Fruit fly (Drosophila melanogaster): ENCODE data around the gene VhaM9.7-a.

Gene VhaM9.7-a

DNA sequence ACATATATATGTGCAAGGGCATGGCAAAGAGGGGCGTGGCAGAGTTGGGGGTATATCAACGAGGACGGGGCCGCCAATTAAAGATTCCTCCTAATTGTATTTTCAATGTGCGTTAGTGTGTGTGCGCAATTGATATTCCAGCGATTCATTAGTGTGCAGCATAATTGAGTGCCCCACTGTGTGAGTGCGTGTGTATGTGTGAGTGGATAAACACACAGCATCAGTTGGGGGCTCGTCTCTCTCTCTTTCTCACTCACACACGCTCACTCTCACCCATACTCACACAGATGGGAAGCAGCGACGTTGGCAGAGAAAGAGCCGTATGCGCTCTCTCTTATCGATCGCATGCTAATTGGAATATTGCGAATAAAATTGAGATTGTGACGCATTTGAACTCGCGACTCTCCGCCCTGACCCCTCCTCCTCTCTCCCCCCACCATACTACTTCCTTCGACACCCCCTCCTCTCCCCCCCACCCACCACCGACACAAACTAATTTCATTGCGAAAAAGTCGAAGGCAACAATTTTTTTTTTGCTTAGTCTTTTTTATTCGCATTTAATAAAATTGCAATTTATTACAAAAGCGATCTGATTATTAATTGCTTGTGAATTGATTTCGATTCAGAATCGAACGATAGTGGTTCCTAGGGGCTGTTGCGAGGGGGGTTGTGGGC is 28.8 kb upstream of the VhaM9.7-a start (continued):
- TF ChIP-seq dac (GFP tag; optimal IDR thresholded peaks at IDR 0.05) (no peak), CG6276 (GFP tag; optimal IDR thresholded peaks at IDR 0.05) (no peak), eg (GFP tag; IDR thresholded peaks at IDR 0.05) (no peak), ss (GFP tag; optimal IDR thresholded peaks at IDR 0.05) (peak in 1 of 2 experiments; percentile 46), cyc (GFP tag; optimal IDR thresholded peaks at IDR 0.05) (no peak), CG11294 (GFP tag; IDR thresholded peaks at IDR 0.05) (no peak), Met (GFP tag; optimal IDR thresholded peaks at IDR 0.05) (no peak)

DNA sequence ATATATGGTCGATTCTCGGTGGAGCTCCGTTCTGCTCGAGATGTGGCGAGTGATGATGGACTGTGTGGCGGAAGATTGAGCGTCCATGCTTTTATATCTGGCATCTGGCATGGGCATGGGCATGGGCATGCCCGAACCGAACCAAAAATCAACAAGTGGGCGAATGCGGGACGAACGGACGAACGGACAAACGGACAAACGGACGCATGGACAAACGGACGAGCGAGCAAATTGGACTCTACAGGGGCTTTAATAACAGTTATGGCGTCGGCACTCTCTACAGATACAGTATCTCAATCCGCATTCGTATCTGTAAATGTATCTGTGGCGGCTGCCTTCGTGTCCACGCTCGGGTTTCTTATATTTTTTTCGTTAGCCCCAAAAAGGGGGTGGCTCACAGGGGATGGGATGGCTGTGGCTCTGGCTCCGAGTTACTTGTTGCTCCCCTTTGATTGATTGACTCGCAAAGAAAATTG is 26.4 kb upstream of the VhaM9.7-a start, which contains the start of gene ImpL2:
Gene ImpL2, minus strand, starts transcription at position 51 of the 476 bp plus-strand sequence.
- no peak for TF ChIP-seq topi (GFP tag; optimal IDR thresholded peaks at IDR 0.05)
- TF ChIP-seq Eip78C (GFP tag): peak; percentile 35

DNA sequence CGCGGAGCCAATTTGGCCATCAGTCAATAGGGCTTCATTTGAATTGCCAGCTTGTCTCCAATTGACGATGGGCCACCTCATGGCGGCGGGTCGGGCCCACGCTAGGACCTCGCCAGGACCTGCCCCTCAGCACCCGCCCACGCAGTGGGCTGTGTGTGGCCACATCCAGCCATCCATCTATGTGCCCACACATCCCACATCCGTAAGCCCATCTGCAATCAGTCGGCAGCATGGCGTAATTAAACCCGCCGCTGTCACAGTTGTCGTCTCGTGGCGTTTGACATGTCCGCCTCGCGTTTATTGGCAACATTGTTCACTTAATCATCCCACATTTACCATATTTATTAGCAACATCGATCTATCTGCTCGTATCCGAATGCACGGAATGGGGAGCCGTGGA is 24.3 kb upstream of the VhaM9.7-a start:
- no peak for TF ChIP-seq fd85E (GFP tag; optimal IDR thresholded peaks at IDR 0.05)
- no peak for TF ChIP-seq lz (GFP tag; optimal IDR thresholded peaks at IDR 0.05)
- TF ChIP-seq fkh (GFP tag; optimal IDR thresholded peaks at IDR 0.05): no peak
- TF ChIP-seq CG15336 (GFP tag; IDR thresholded peaks at IDR 0.05): no peak
- TF ChIP-seq CG3919 (GFP tag; optimal IDR thresholded peaks at IDR 0.05): no peak
- TF ChIP-seq acj6 (GFP tag; optimal IDR thresholded peaks at IDR 0.05): no peak

DNA sequence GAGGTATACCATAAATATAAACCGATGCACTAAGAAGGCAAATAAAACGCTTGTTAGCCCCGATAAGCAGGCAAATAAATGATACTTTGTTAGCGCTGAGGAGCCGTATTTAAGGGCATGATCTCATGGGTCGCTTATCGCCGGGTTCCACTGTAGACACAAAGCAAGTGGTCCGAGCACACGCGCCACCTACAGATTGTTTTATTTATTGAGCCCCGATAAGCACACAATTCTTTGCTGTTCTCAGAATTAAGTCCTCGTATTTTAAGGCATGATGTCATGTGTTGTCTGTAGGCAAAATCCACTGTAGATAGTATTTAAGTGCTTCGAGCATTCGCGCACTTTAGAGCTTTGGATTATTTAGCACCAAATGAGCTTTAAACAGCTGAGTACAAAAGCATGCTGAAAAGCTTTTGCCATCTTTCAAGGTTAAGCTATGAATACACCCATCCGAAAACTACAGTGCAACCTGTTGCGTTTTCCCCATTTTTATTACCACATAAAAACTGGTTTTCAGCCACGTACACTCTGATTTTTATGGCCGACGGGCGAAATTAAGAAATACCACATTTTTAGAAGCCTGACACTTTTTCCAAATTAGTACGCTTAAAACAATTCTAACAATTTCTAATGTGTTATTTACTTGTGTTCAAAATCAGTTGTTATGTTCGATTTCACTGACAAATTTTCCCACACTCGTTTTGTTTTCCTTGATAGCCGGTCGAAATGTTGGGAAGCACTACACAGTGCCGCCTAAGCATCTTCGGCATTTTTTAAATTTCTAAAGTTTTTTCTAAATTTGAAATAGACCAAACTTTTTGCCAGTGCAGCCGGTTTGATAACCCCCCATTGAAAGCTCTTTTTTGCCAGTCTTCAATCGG is 22.8 kb upstream of the VhaM9.7-a start, which contains the start of gene Sqor:
Gene Sqor, plus strand, starts transcription at position 732 of the 881 bp plus-strand sequence.
- TF ChIP-seq CG11762 (GFP tag; optimal IDR thresholded peaks at IDR 0.05; ENCODE audit: insufficient read depth) (peak; percentile 90), CG8319 (GFP tag; optimal IDR thresholded peaks at IDR 0.05) (peak; percentile 86), Eip75B (GFP tag; optimal IDR thresholded peaks at IDR 0.05) (peak; percentile 95), Eip78C (GFP tag) (peak; percentile 100), spab (GFP tag; optimal IDR thresholded peaks at IDR 0.05) (peak; percentile 88), CG31627 (GFP tag; optimal IDR thresholded peaks at IDR 0.05) (peak; percentile 94), Hr38 (GFP tag; optimal IDR thresholded peaks at IDR 0.05) (peak; percentile 46), CG11902 (GFP tag; optimal IDR thresholded peaks at IDR 0.05) (peak; percentile 88), Met (GFP tag; optimal IDR thresholded peaks at IDR 0.05) (no peak), Ets21C (GFP tag; optimal IDR thresholded peaks at IDR 0.05) (peak; percentile 89), CG6808 (GFP tag; optimal IDR thresholded peaks at IDR 0.05) (peak; percentile 95), CG8119 (GFP tag; IDR thresholded peaks at IDR 0.05) (peak; percentile 96), topi (GFP tag; optimal IDR thresholded peaks at IDR 0.05) (peak; percentile 94), CG34406 (GFP tag; optimal IDR thresholded peaks at IDR 0.05) (peak; percentile 93), Eip93F (GFP tag; optimal IDR thresholded peaks at IDR 0.05) (peak; percentile 82), CG6854 (GFP tag; optimal IDR thresholded peaks at IDR 0.05) (peak; percentile 91), CG7368 (GFP tag; optimal IDR thresholded peaks at IDR 0.05) (peak; percentile 91), cyc (GFP tag; optimal IDR thresholded peaks at IDR 0.05) (peak; percentile 91), CG3919 (GFP tag; optimal IDR thresholded peaks at IDR 0.05) (peak; percentile 95), CG6792 (GFP tag; optimal IDR thresholded peaks at IDR 0.05) (peak; percentile 89), CG6276 (GFP tag; optimal IDR thresholded peaks at IDR 0.05) (peak; percentile 97), Sox102F (GFP tag; optimal IDR thresholded peaks at IDR 0.05) (peak; percentile 97), Ets96B (tag; optimal IDR thresholded peaks at IDR 0.05) (peak; percentile 86), dac (GFP tag; optimal IDR thresholded peaks at IDR 0.05) (peak; percentile 95), salr (GFP tag; optimal IDR thresholded peaks at IDR 0.05) (peak; percentile 89 to 97), dsx (GFP tag; optimal IDR thresholded peaks at IDR 0.05; ENCODE audit: poor library complexity, severe bottlenecking) (peak; percentile 86), Hr4 (GFP tag; optimal IDR thresholded peaks at IDR 0.05) (peak; percentile 98), lz (GFP tag; optimal IDR thresholded peaks at IDR 0.05) (peak; percentile 94), ss (GFP tag; optimal IDR thresholded peaks at IDR 0.05) (peak; percentile 94 to 95), OdsH (GFP tag; optimal IDR thresholded peaks at IDR 0.05) (peak; percentile 95), Blimp-1 (GFP tag; optimal IDR thresholded peaks at IDR 0.05) (peak; percentile 85), CG8632 (GFP tag; optimal IDR thresholded peaks at IDR 0.05) (peak; percentile 92), CG16779 (tag; optimal IDR thresholded peaks at IDR 0.05) (peak; percentile 92), Lpt (GFP tag; optimal IDR thresholded peaks at IDR 0.05) (peak; percentile 93), Sox15 (GFP tag; optimal IDR thresholded peaks at IDR 0.05) (peak; percentile 92)

All from whole organism, prepupa.